Worm (Caenorhabditis elegans) whole organism, L4 larva: ENCODE results near the gene teg-1.

Experiments
- D1046.2 ChIP-seq: fragments of 200-800 bp; sonication (Bioruptor generic); IDR thresholded peaks from 2 replicates; pipeline ENCODE4 v1.3.6; 2022; ENCODE audit warnings: missing genetic modification characterization, missing compliant biosample characterization
- F49E8.2 ChIP-seq: sonication (generic microtip); optimal IDR thresholded peaks from 2 replicates; lab custom pipeline; 2016; ENCODE audit warnings: missing compliant biosample characterization, mild to moderate bottlenecking, missing genetic modification characterization, borderline replicate concordance
- R02D3.7 ChIP-seq: fragments of 150-350 bp; sonication (generic microtip); optimal IDR thresholded peaks from 3 replicates; lab custom pipeline; 2014; ENCODE audit warnings: missing biosample characterization, missing genetic modification characterization
- Y105C5A.15 ChIP-seq: fragments of 200-800 bp; sonication (Bioruptor generic); IDR thresholded peaks from 2 replicates; pipeline ENCODE4 v1.3.6; 2022; ENCODE audit warnings: missing genetic modification characterization, missing compliant biosample characterization
- Y48G9A.11 ChIP-seq: fragments of 200-800 bp; sonication (Bioruptor generic); IDR thresholded peaks from 2 replicates; pipeline ENCODE4 v1.3.6; 2022; ENCODE audit warnings: missing genetic modification reagents, missing genetic modification characterization, missing compliant biosample characterization
- ZK546.5 ChIP-seq, 2 experiments: sonication (generic microtip); optimal IDR thresholded peaks; 2 replicates each; lab custom pipeline; 2017; ENCODE audit warnings: missing biosample characterization in 2 of 2, missing genetic modification characterization in 2 of 2
- aha-1 ChIP-seq: fragments of 150-350 bp; peaks from one replicate; lab custom pipeline; 2014; ENCODE audit warnings: missing biosample characterization, missing genetic modification characterization
- arid-1 ChIP-seq: fragments of 200-800 bp; sonication (Bioruptor generic); conservative IDR thresholded peaks from 2 replicates; pipeline ENCODE4 v1.3.6; 2022; ENCODE audit warnings: missing genetic modification reagents, missing genetic modification characterization, missing compliant biosample characterization
- ceh-20 ChIP-seq: fragments of 200-800 bp; sonication (Bioruptor generic); IDR thresholded peaks from 2 replicates; pipeline ENCODE4 v1.3.6; 2022; ENCODE audit warnings: missing genetic modification reagents, missing genetic modification characterization, missing compliant biosample characterization
- ceh-28 ChIP-seq: fragments of 150-350 bp; optimal IDR thresholded peaks from 2 replicates; lab custom pipeline; 2014; ENCODE audit warnings: missing biosample characterization, missing genetic modification reagents, missing genetic modification characterization
- ceh-82 ChIP-seq: sonication (generic microtip); optimal IDR thresholded peaks from 2 replicates; lab custom pipeline; 2017; ENCODE audit warnings: missing biosample characterization, missing genetic modification characterization
- ces-1 ChIP-seq: fragments of 150-350 bp; sonication (generic microtip); optimal IDR thresholded peaks from 4 replicates; lab custom pipeline; 2014; ENCODE audit warnings: missing biosample characterization, missing genetic modification reagents, missing genetic modification characterization
- cey-2 ChIP-seq: sonication (generic microtip); optimal IDR thresholded peaks from 3 replicates; lab custom pipeline; 2017; ENCODE audit warnings: missing genetic modification characterization, mild to moderate bottlenecking, missing compliant biosample characterization, antibody characterized with exemption, borderline replicate concordance; ENCODE audit not compliant: insufficient read depth
- ctbp-1 ChIP-seq: fragments of 200-800 bp; sonication (Bioruptor generic); IDR thresholded peaks from 2 replicates; pipeline ENCODE4 v1.3.6; 2022; ENCODE audit warnings: missing genetic modification reagents, missing genetic modification characterization, missing compliant biosample characterization
- daf-16 ChIP-seq, 3 experiments: sonication (generic microtip); optimal IDR thresholded peaks; 2 replicates each; lab custom pipeline; 2016 to 2017; ENCODE audit warnings: missing genetic modification characterization in 3 of 3, missing genetic modification reagents in 3 of 3, mild to moderate bottlenecking in 2 of 3, missing compliant biosample characterization in 2 of 3, missing biosample characterization in 1 of 3, moderate library complexity in 1 of 3
- daf-19 ChIP-seq: fragments of 200-800 bp; sonication (Bioruptor generic); conservative IDR thresholded peaks from 2 replicates; pipeline ENCODE4 v1.3.6; 2022; ENCODE audit warnings: missing genetic modification characterization, missing compliant biosample characterization
- dmd-6 ChIP-seq: fragments of 200-800 bp; sonication (Bioruptor generic); IDR thresholded peaks from 2 replicates; pipeline ENCODE4 v1.3.6; 2022; ENCODE audit warnings: missing genetic modification reagents, missing genetic modification characterization, missing compliant biosample characterization
- dmd-8 ChIP-seq: fragments of 200-800 bp; sonication (Bioruptor generic); IDR thresholded peaks from 2 replicates; pipeline ENCODE4 v1.3.6; 2022; ENCODE audit warnings: missing genetic modification characterization, missing compliant biosample characterization
- duxl-1 ChIP-seq: sonication (generic microtip); optimal IDR thresholded peaks from 2 replicates; lab custom pipeline; 2016; ENCODE audit warnings: mild to moderate bottlenecking, missing genetic modification characterization, moderate library complexity, missing compliant biosample characterization; ENCODE audit not compliant: poor library complexity
- egl-27 ChIP-seq: sonication (generic microtip); optimal IDR thresholded peaks from 3 replicates; lab custom pipeline; 2017; ENCODE audit warnings: missing biosample characterization, missing genetic modification reagents, missing genetic modification characterization
- fos-1 ChIP-seq: fragments of 150-350 bp; optimal IDR thresholded peaks from 2 replicates; lab custom pipeline; 2014; ENCODE audit warnings: missing biosample characterization, missing genetic modification characterization
- hlh-30 ChIP-seq: sonication (generic microtip); optimal IDR thresholded peaks from 2 replicates; lab custom pipeline; 2017; ENCODE audit warnings: antibody characterized with exemption, mild to moderate bottlenecking, missing genetic modification characterization, missing compliant biosample characterization; ENCODE audit not compliant: insufficient read depth
- lin-1 ChIP-seq: fragments of 200-800 bp; sonication (Bioruptor generic); IDR thresholded peaks from 2 replicates; pipeline ENCODE4 v1.3.6; 2022; ENCODE audit warnings: missing genetic modification reagents, missing genetic modification characterization, missing compliant biosample characterization
- lin-13 ChIP-seq: fragments of 150-350 bp; optimal IDR thresholded peaks from 2 replicates; lab custom pipeline; 2014; ENCODE audit warnings: missing biosample characterization, missing genetic modification reagents, missing genetic modification characterization
- lin-15B ChIP-seq: fragments of 150-350 bp; sonication (generic microtip); optimal IDR thresholded peaks from 3 replicates; lab custom pipeline; 2014; ENCODE audit warnings: missing biosample characterization, missing genetic modification characterization
- lsy-2 ChIP-seq, 2 experiments: fragments of 150-350 bp in 1 of 2; sonication (generic microtip) in 1 of 2; optimal IDR thresholded peaks; 2 replicates each; lab custom pipeline; 2014 to 2017; ENCODE audit warnings: missing biosample characterization in 2 of 2, missing genetic modification characterization in 2 of 2
- madf-5 ChIP-seq, 2 experiments: fragments of 200-800 bp; sonication (Bioruptor generic); IDR thresholded peaks; 2 replicates each; pipeline ENCODE4 v1.3.6; 2022; ENCODE audit warnings: missing compliant biosample characterization in 2 of 2, missing genetic modification characterization in 2 of 2
- mdt-29 ChIP-seq: fragments of 200-800 bp; sonication (Bioruptor generic); IDR thresholded peaks from 2 replicates; pipeline ENCODE4 v1.3.6; 2022; ENCODE audit warnings: missing genetic modification reagents, missing genetic modification characterization, missing compliant biosample characterization
- mep-1 ChIP-seq: fragments of 150-350 bp; sonication (generic microtip); optimal IDR thresholded peaks from 3 replicates; lab custom pipeline; 2014; ENCODE audit warnings: missing biosample characterization, missing genetic modification characterization
- mxl-2 ChIP-seq: fragments of 200-800 bp; sonication (Bioruptor generic); conservative IDR thresholded peaks from 2 replicates; pipeline ENCODE4 v1.3.6; 2022; ENCODE audit warnings: missing genetic modification reagents, missing genetic modification characterization, missing compliant biosample characterization
- nhr-28 ChIP-seq: fragments of 150-350 bp; optimal IDR thresholded peaks from 2 replicates; lab custom pipeline; 2014; ENCODE audit warnings: missing biosample characterization, missing genetic modification characterization
- nhr-41 ChIP-seq: fragments of 200-800 bp; sonication (Bioruptor generic); IDR thresholded peaks from 2 replicates; pipeline ENCODE4 v1.3.6; 2022; ENCODE audit warnings: missing genetic modification reagents, missing genetic modification characterization, missing compliant biosample characterization
- nhr-42 ChIP-seq: fragments of 200-800 bp; sonication (Bioruptor generic); IDR thresholded peaks from 2 replicates; pipeline ENCODE4 v1.3.6; 2022; ENCODE audit warnings: missing genetic modification characterization, missing compliant biosample characterization
- nhr-48 ChIP-seq: sonication (generic microtip); optimal IDR thresholded peaks from 2 replicates; lab custom pipeline; 2016; ENCODE audit warnings: mild to moderate bottlenecking, missing genetic modification characterization, missing compliant biosample characterization
- nhr-6 ChIP-seq: fragments of 150-350 bp; optimal IDR thresholded peaks from 2 replicates; lab custom pipeline; 2014; ENCODE audit warnings: missing biosample characterization, missing genetic modification characterization
- pha-4 ChIP-seq, 2 experiments: fragments of 150-350 bp in 1 of 2; fragments of 200-800 bp in 1 of 2; sonication (Bioruptor generic) in 1 of 2; IDR thresholded peaks in 1 of 2; optimal IDR thresholded peaks in 1 of 2; 2 replicates each; pipeline versions ENCODE4 v1.3.6 to Lab custom; 2014 to 2022; ENCODE audit warnings: missing genetic modification characterization in 2 of 2, missing genetic modification reagents in 2 of 2, missing biosample characterization in 1 of 2, missing compliant biosample characterization in 1 of 2
- php-3 ChIP-seq: fragments of 200-800 bp; sonication (Bioruptor generic); IDR thresholded peaks from 2 replicates; pipeline ENCODE4 v1.3.6; 2022; ENCODE audit warnings: missing genetic modification reagents, missing genetic modification characterization, missing compliant biosample characterization
- set-16 ChIP-seq: fragments of 200-800 bp; sonication (Bioruptor generic); IDR thresholded peaks from 2 replicates; pipeline ENCODE4 v1.3.6; 2022; ENCODE audit warnings: missing genetic modification reagents, missing genetic modification characterization, missing compliant biosample characterization
- spr-3 ChIP-seq: fragments of 200-800 bp; sonication (Bioruptor generic); optimal IDR thresholded peaks from 2 replicates; lab custom pipeline; 2018; ENCODE audit warnings: mild to moderate bottlenecking, missing genetic modification characterization, missing compliant biosample characterization
- unc-130 ChIP-seq: sonication (generic microtip); optimal IDR thresholded peaks from 2 replicates; lab custom pipeline; 2016; ENCODE audit warnings: missing genetic modification reagents, missing genetic modification characterization, missing compliant biosample characterization
- vab-7 ChIP-seq: fragments of 200-800 bp; sonication (Bioruptor generic); IDR thresholded peaks from 2 replicates; pipeline ENCODE4 v1.3.6; 2022; ENCODE audit warnings: missing genetic modification reagents, missing genetic modification characterization, missing compliant biosample characterization
- zag-1 ChIP-seq: fragments of 150-350 bp; optimal IDR thresholded peaks from 2 replicates; lab custom pipeline; 2014; ENCODE audit warnings: missing biosample characterization, missing genetic modification characterization
- zip-11 ChIP-seq: fragments of 200-800 bp; sonication (Bioruptor generic); IDR thresholded peaks from 2 replicates; pipeline ENCODE4 v1.3.6; 2022; ENCODE audit warnings: missing genetic modification characterization, missing compliant biosample characterization

teg-1 gene

ce11 chrIII:11333032-11333732, 15.2 kb upstream of the teg-1 start, which contains the start of gene T28D6.5:
T28D6.5 (plus strand) TSS chrIII:11333682.
- TF ChIP-seq spr-3 (GFP tag; lab: Kevin White, UChicago) (no peak), mxl-2 (no peak), R02D3.7 (tag; lab: Kevin White, UChicago) (no peak), ceh-20 (GFP tag; lab: Robert Waterston, UW) (no peak), F49E8.2 (tag; lab: Kevin White, UChicago) (no peak), php-3 (GFP tag; lab: Robert Waterston, UW) (no peak), arid-1 (GFP tag; lab: Robert Waterston, UW) (no peak), ctbp-1 (GFP tag; lab: Robert Waterston, UW) (no peak)

ce11 chrIII:11332306-11332705, 14.3 kb upstream of the teg-1 start:
- TF ChIP-seq ceh-20 (GFP tag; lab: Robert Waterston, UW) (peak; percentile 63; the same call in 1 of the 2 replicates), daf-16 (GFP tag; optimal IDR thresholded peaks at IDR 0.05; lab: Kevin White, UChicago) (no peak), daf-16 (tag; optimal IDR thresholded peaks at IDR 0.05; lab: Kevin White, UChicago) (no peak), vab-7 (GFP tag; lab: Robert Waterston, UW) (0 out of 2 replicates have a peak, but pooled peaks have one; percentile 10)

- no peak for TF ChIP-seq lin-15B
- no peak for TF ChIP-seq lin-13 (GFP tag; lab: Kevin White, UChicago)
- no peak for TF ChIP-seq Y48G9A.11
- no peak for TF ChIP-seq ceh-82 (tag; lab: Kevin White, UChicago)
- no peak for TF ChIP-seq fos-1 (tag; lab: Kevin White, UChicago)
- no peak for TF ChIP-seq dmd-8 (GFP tag; lab: Robert Waterston, UW)
- no peak for TF ChIP-seq zip-11 (GFP tag; lab: Robert Waterston, UW)
- TF ChIP-seq hlh-30: no peak
- TF ChIP-seq set-16 (GFP tag; lab: Robert Waterston, UW): peak; percentile 81
- no peak for TF ChIP-seq duxl-1 (tag; lab: Kevin White, UChicago)
- TF ChIP-seq pha-4 (GFP tag; IDR thresholded peaks at IDR 0.05; lab: Robert Waterston, UW): peak; percentile 34; the same call in 1 of the 2 replicates
- no peak for TF ChIP-seq pha-4 (tag; optimal IDR thresholded peaks at IDR 0.05; lab: Kevin White, UChicago)
- TF ChIP-seq ceh-28: no peak
- no peak for TF ChIP-seq ces-1
- peak; percentile 58 for TF ChIP-seq aha-1 (tag; lab: Kevin White, UChicago)
- no peak for TF ChIP-seq Y105C5A.15 (GFP tag; lab: Robert Waterston, UW)
These were observed 6.1 kb upstream of the teg-1 start for ce11 chrIII:11324093-11324492.

ce11 chrIII:11317164-11317620, 839 bp downstream of the teg-1 start, which contains the start of gene mcm-10:
mcm-10 (plus strand) TSS chrIII:11317570.
- TF ChIP-seq nhr-42 (GFP tag; lab: Robert Waterston, UW) (no peak), nhr-6 (tag; lab: Kevin White, UChicago) (no peak), mdt-29 (GFP tag; lab: Robert Waterston, UW) (no peak), nhr-41 (GFP tag; lab: Robert Waterston, UW) (no peak), Y105C5A.15 (GFP tag; lab: Robert Waterston, UW) (no peak), lin-1 (GFP tag; lab: Robert Waterston, UW) (no peak), dmd-6 (GFP tag; lab: Robert Waterston, UW) (no peak), D1046.2 (GFP tag; lab: Robert Waterston, UW) (no peak), egl-27 (tag; lab: Kevin White, UChicago) (no peak), arid-1 (GFP tag; lab: Robert Waterston, UW) (no peak), unc-130 (GFP tag; lab: Kevin White, UChicago) (peak; percentile 78), ZK546.5 (tag; optimal IDR thresholded peaks at IDR 0.05; lab: Kevin White, UChicago) (no peak), nhr-28 (tag; lab: Kevin White, UChicago) (peak; percentile 35), ceh-28 (no peak), nhr-48 (tag; lab: Kevin White, UChicago) (no peak), daf-19 (GFP tag; lab: Robert Waterston, UW) (no peak), pha-4 (GFP tag; IDR thresholded peaks at IDR 0.05; lab: Robert Waterston, UW) (no peak), pha-4 (tag; optimal IDR thresholded peaks at IDR 0.05; lab: Kevin White, UChicago) (no peak), zag-1 (tag; lab: Kevin White, UChicago) (no peak), set-16 (GFP tag; lab: Robert Waterston, UW) (no peak), mep-1 (tag; lab: Kevin White, UChicago) (peak; percentile 34), madf-5 (GFP tag; IDR thresholded peaks at IDR 0.05; lab: Robert Waterston, UW) (no peak), lsy-2 (tag; optimal IDR thresholded peaks at IDR 0.05; lab: Kevin White, UChicago) (peak in 1 of 2 experiments; percentile 65), lin-15B (no peak), cey-2 (tag; lab: Kevin White, UChicago) (no peak)
